Fruit fly (Drosophila melanogaster) whole organism, embryonic: Measurements from ENCODE around the gene CG15155.

Experiments used
- Aef1 ChIP-seq: fragments of 200-800 bp; sonication (Bioruptor generic); IDR thresholded peaks from 3 replicates; pipeline ENCODE4 v1.3.6; 2022; ENCODE audit warnings: missing biosample characterization, missing genetic modification characterization
- Bdp1 ChIP-seq: fragments of 200-800 bp; sonication (Bioruptor generic); optimal IDR thresholded peaks from 3 replicates; lab custom pipeline; 2016; ENCODE audit warnings: missing biosample characterization, missing genetic modification characterization
- Blimp-1 ChIP-seq: fragments of 200-800 bp; sonication (Bioruptor generic); optimal IDR thresholded peaks from 3 replicates; lab custom pipeline; 2018; ENCODE audit warnings: missing biosample characterization, missing genetic modification characterization, mild to moderate bottlenecking, moderate library complexity, missing genetic modification reagents
- C15 ChIP-seq: fragments of 200-800 bp; sonication (Bioruptor generic); IDR thresholded peaks from 3 replicates; pipeline ENCODE4 v1.3.6; 2022; ENCODE audit warnings: missing biosample characterization, missing genetic modification characterization
- CG10209 ChIP-seq: fragments of 200-800 bp; sonication (Bioruptor generic); optimal IDR thresholded peaks from 3 replicates; lab custom pipeline; 2017; ENCODE audit warnings: missing biosample characterization, mild to moderate bottlenecking, missing genetic modification characterization, missing genetic modification reagents
- CG10267 ChIP-seq: fragments of 200-800 bp; sonication (Bioruptor generic); optimal IDR thresholded peaks from 2 replicates; lab custom pipeline; 2018; ENCODE audit warnings: missing biosample characterization, mild to moderate bottlenecking, missing genetic modification characterization, moderate library complexity
- CG10959 ChIP-seq: fragments of 200-800 bp; sonication (Bioruptor generic); IDR thresholded peaks from 2 replicates; pipeline ENCODE4 v1.3.6; 2022; ENCODE audit warnings: missing biosample characterization, missing genetic modification characterization
- CG12155 ChIP-seq: fragments of 200-800 bp; sonication (Bioruptor generic); optimal IDR thresholded peaks from 3 replicates; lab custom pipeline; 2016; ENCODE audit warnings: missing biosample characterization, missing genetic modification characterization
- CG12391 ChIP-seq: fragments of 200-800 bp; sonication (Bioruptor generic); optimal IDR thresholded peaks from 3 replicates; lab custom pipeline; 2018; ENCODE audit warnings: missing biosample characterization, mild to moderate bottlenecking, missing genetic modification characterization, moderate library complexity
- CG12659 ChIP-seq: fragments of 200-800 bp; sonication (Bioruptor generic); optimal IDR thresholded peaks from 3 replicates; lab custom pipeline; 2017; ENCODE audit warnings: mild to moderate bottlenecking, missing biosample characterization, missing genetic modification reagents, missing genetic modification characterization
- CG1647 ChIP-seq: fragments of 200-800 bp; sonication (Bioruptor generic); optimal IDR thresholded peaks from 3 replicates; lab custom pipeline; 2016; ENCODE audit warnings: missing biosample characterization, missing genetic modification characterization
- CG16813 ChIP-seq: fragments of 200-800 bp; sonication (Bioruptor generic); IDR thresholded peaks from 3 replicates; pipeline ENCODE4 v1.3.6; 2022; ENCODE audit warnings: missing biosample characterization, missing genetic modification characterization; ENCODE audit not compliant: partially characterized antibody
- CG2199 ChIP-seq: fragments of 200-800 bp; sonication (Bioruptor generic); IDR thresholded peaks from 3 replicates; pipeline ENCODE4 v1.3.6; 2022; ENCODE audit warnings: missing biosample characterization, missing genetic modification characterization
- CG30431 ChIP-seq: fragments of 200-800 bp; sonication (Bioruptor generic); optimal IDR thresholded peaks from 2 replicates; lab custom pipeline; 2017; ENCODE audit warnings: missing biosample characterization, missing genetic modification characterization
- CG34422 ChIP-seq: fragments of 200-800 bp; sonication (Bioruptor generic); IDR thresholded peaks from 3 replicates; pipeline ENCODE4 v1.3.6; 2022; ENCODE audit warnings: missing biosample characterization, missing genetic modification characterization
- CG4282 ChIP-seq: fragments of 200-800 bp; sonication (Bioruptor generic); optimal IDR thresholded peaks from 2 replicates; lab custom pipeline; 2016; ENCODE audit warnings: missing biosample characterization, missing genetic modification characterization
- CG4617 ChIP-seq: fragments of 200-800 bp; sonication (Bioruptor generic); optimal IDR thresholded peaks from 3 replicates; lab custom pipeline; 2016; ENCODE audit warnings: missing biosample characterization, missing genetic modification characterization, borderline replicate concordance
- CG5953 ChIP-seq: fragments of 200-800 bp; sonication (Bioruptor generic); IDR thresholded peaks from 2 replicates; pipeline ENCODE4 v1.3.6; 2022; ENCODE audit warnings: missing biosample characterization, missing genetic modification characterization
- CG6254 ChIP-seq: fragments of 200-800 bp; sonication (Bioruptor generic); optimal IDR thresholded peaks from 3 replicates; lab custom pipeline; 2017; ENCODE audit warnings: mild to moderate bottlenecking, missing biosample characterization, missing genetic modification reagents, missing genetic modification characterization
- CG6791 ChIP-seq: fragments of 200-800 bp; sonication (Bioruptor generic); IDR thresholded peaks from 3 replicates; pipeline ENCODE4 v1.3.6; 2022; ENCODE audit warnings: missing biosample characterization, missing genetic modification characterization; ENCODE audit not compliant: partially characterized antibody
- CG7786 ChIP-seq: fragments of 200-800 bp; sonication (Bioruptor generic); optimal IDR thresholded peaks from 2 replicates; lab custom pipeline; 2016; ENCODE audit warnings: missing biosample characterization, missing genetic modification characterization
- CG8290 ChIP-seq, 3 experiments: fragments of 200-800 bp; sonication (Bioruptor generic); optimal IDR thresholded peaks; 2 replicates each; lab custom pipeline; 2016 to 2019; ENCODE audit warnings: missing biosample characterization in 3 of 3, missing genetic modification characterization in 3 of 3, mild to moderate bottlenecking in 2 of 3, moderate library complexity in 1 of 3
- CG8388 ChIP-seq: fragments of 200-800 bp; sonication (Bioruptor generic); optimal IDR thresholded peaks from 2 replicates; lab custom pipeline; 2019; ENCODE audit warnings: missing biosample characterization, mild to moderate bottlenecking, missing genetic modification characterization, moderate library complexity
- CG9876 ChIP-seq: fragments of 200-800 bp; sonication (Bioruptor generic); optimal IDR thresholded peaks from 2 replicates; lab custom pipeline; 2016; ENCODE audit warnings: missing biosample characterization, missing genetic modification characterization
- Camta ChIP-seq: fragments of 200-800 bp; sonication (Bioruptor generic); optimal IDR thresholded peaks from 2 replicates; lab custom pipeline; 2016; ENCODE audit warnings: missing biosample characterization, missing genetic modification characterization
- Deaf1 ChIP-seq: fragments of 200-800 bp; optimal IDR thresholded peaks from 3 replicates; lab custom pipeline; 2019; ENCODE audit warnings: missing biosample characterization, mild to moderate bottlenecking, missing genetic modification characterization, moderate library complexity
- E2f1 ChIP-seq: fragments of 200-800 bp; sonication (Bioruptor generic); IDR thresholded peaks from 2 replicates; pipeline ENCODE4 v1.3.6; 2022; ENCODE audit warnings: missing biosample characterization, missing genetic modification characterization
- H2.0 ChIP-seq: fragments of 200-800 bp; sonication (Bioruptor generic); IDR thresholded peaks from 2 replicates; pipeline ENCODE4 v1.3.6; 2022; ENCODE audit warnings: missing biosample characterization, missing genetic modification characterization
- HLH3B ChIP-seq: fragments of 200-800 bp; sonication (Bioruptor generic); IDR thresholded peaks from 2 replicates; pipeline ENCODE4 v1.3.6; 2022; ENCODE audit warnings: missing biosample characterization, missing genetic modification characterization
- Optix ChIP-seq: fragments of 200-800 bp; sonication (Bioruptor generic); IDR thresholded peaks from 3 replicates; pipeline ENCODE4 v1.3.6; 2022; ENCODE audit warnings: missing biosample characterization, missing genetic modification characterization
- PHDP ChIP-seq: fragments of 200-800 bp; sonication (Bioruptor generic); optimal IDR thresholded peaks from 3 replicates; lab custom pipeline; 2018; ENCODE audit warnings: missing biosample characterization, mild to moderate bottlenecking, missing genetic modification characterization, moderate library complexity
- Rfx ChIP-seq: fragments of 200-800 bp; sonication (Bioruptor generic); IDR thresholded peaks from 2 replicates; pipeline ENCODE4 v1.3.6; 2022; ENCODE audit warnings: missing biosample characterization, missing genetic modification characterization
- Trl ChIP-seq, 3 experiments: fragments of >200 bp in 2 of 3; fragments of 200-800 bp in 1 of 3; sonication (Bioruptor generic) in 1 of 3; optimal IDR thresholded peaks; 2 replicates in 1 of 3; 3 replicates in 2 of 3; lab custom pipeline; 2016 to 2017; ENCODE audit warnings: missing biosample characterization in 1 of 3, missing genetic modification characterization in 1 of 3
- Vsx1 ChIP-seq: fragments of 200-800 bp; sonication (Bioruptor generic); optimal IDR thresholded peaks from 2 replicates; lab custom pipeline; 2017; ENCODE audit warnings: missing biosample characterization, mild to moderate bottlenecking, missing genetic modification characterization, missing genetic modification reagents
- ac ChIP-seq: fragments of 200-800 bp; sonication (Bioruptor generic); optimal IDR thresholded peaks from 3 replicates; lab custom pipeline; 2017; ENCODE audit warnings: missing biosample characterization, mild to moderate bottlenecking, missing genetic modification characterization
- cato ChIP-seq: fragments of 200-800 bp; sonication (Bioruptor generic); optimal IDR thresholded peaks from 2 replicates; lab custom pipeline; 2016; ENCODE audit warnings: missing biosample characterization, missing genetic modification characterization, borderline replicate concordance
- dmrt99B ChIP-seq: fragments of 200-800 bp; sonication (Bioruptor generic); optimal IDR thresholded peaks from 2 replicates; lab custom pipeline; 2018; ENCODE audit warnings: missing biosample characterization, mild to moderate bottlenecking, missing genetic modification characterization, moderate library complexity
- eyg ChIP-seq: fragments of 200-800 bp; sonication (Bioruptor generic); optimal IDR thresholded peaks from 3 replicates; lab custom pipeline; 2016; ENCODE audit warnings: missing biosample characterization, missing genetic modification characterization
- gce ChIP-seq: fragments of 200-800 bp; sonication (Bioruptor generic); IDR thresholded peaks from 3 replicates; pipeline ENCODE4 v1.3.6; 2022; ENCODE audit warnings: missing biosample characterization, missing genetic modification characterization
- gt ChIP-seq: fragments of 200-800 bp; sonication (Bioruptor generic); IDR thresholded peaks from 2 replicates; pipeline ENCODE4 v1.3.6; 2022; ENCODE audit warnings: missing biosample characterization, missing genetic modification characterization
- nerfin-1 ChIP-seq: fragments of 200-800 bp; sonication (Bioruptor generic); optimal IDR thresholded peaks from 3 replicates; lab custom pipeline; 2019; ENCODE audit warnings: missing biosample characterization, mild to moderate bottlenecking, missing genetic modification characterization, moderate library complexity
- nom ChIP-seq: fragments of 200-800 bp; sonication (Bioruptor generic); optimal IDR thresholded peaks from 2 replicates; lab custom pipeline; 2017; ENCODE audit warnings: missing biosample characterization, missing genetic modification characterization, mild to moderate bottlenecking, moderate library complexity, missing genetic modification reagents
- pho ChIP-seq: fragments of 200-800 bp; sonication (Bioruptor generic); optimal IDR thresholded peaks from 2 replicates; lab custom pipeline; 2016; ENCODE audit warnings: missing biosample characterization, missing genetic modification characterization
- prd ChIP-seq, 3 experiments: fragments of >200 bp in 2 of 3; fragments of 200-800 bp in 1 of 3; sonication (Bioruptor generic) in 1 of 3; optimal IDR thresholded peaks in 2 of 3; IDR thresholded peaks in 1 of 3; 2 replicates in 2 of 3; 3 replicates in 1 of 3; pipeline versions ENCODE4 v1.3.6 to Lab custom; 2017 to 2022; ENCODE audit warnings: missing biosample characterization in 1 of 3, missing genetic modification characterization in 1 of 3
- row ChIP-seq: fragments of 200-800 bp; sonication (Bioruptor generic); IDR thresholded peaks from 3 replicates; pipeline ENCODE4 v1.3.6; 2022; ENCODE audit warnings: missing biosample characterization, missing genetic modification characterization
- ssp ChIP-seq: fragments of 200-800 bp; sonication (Bioruptor generic); IDR thresholded peaks from 2 replicates; pipeline ENCODE4 v1.3.6; 2022; ENCODE audit warnings: missing biosample characterization, missing genetic modification characterization
- zf30C ChIP-seq: fragments of 200-800 bp; sonication (Bioruptor generic); optimal IDR thresholded peaks from 3 replicates; lab custom pipeline; 2018; ENCODE audit warnings: missing biosample characterization, mild to moderate bottlenecking, missing genetic modification characterization

CG15155 gene

dm6 chr2L:18148552-18149219, 6.0 kb upstream of the CG15155 start (continued):
- peak; percentile 67 for TF ChIP-seq Blimp-1 (GFP tag; lab: Kevin White, UChicago)
- no peak for TF ChIP-seq pho (GFP tag; lab: Kevin White, UChicago)
- TF ChIP-seq prd (optimal IDR thresholded peaks at IDR 0.05; lab: Kevin White, UChicago): no peak
- no peak; the same call in 2 of the 3 replicates for TF ChIP-seq prd (GFP tag; IDR thresholded peaks at IDR 0.05; lab: Robert Waterston, UW)
- no peak for TF ChIP-seq eyg
- TF ChIP-seq CG7786 (GFP tag; lab: Kevin White, UChicago): no peak
- TF ChIP-seq Trl (optimal IDR thresholded peaks at IDR 0.05; lab: Kevin White, UChicago): no peak
- peak; percentile 64 for TF ChIP-seq Trl (GFP tag; optimal IDR thresholded peaks at IDR 0.05; lab: Kevin White, UChicago)
- peak; percentile 27 for TF ChIP-seq CG9876 (GFP tag; lab: Kevin White, UChicago)
- peak; percentile 59; the same call in 1 of the 2 replicates for TF ChIP-seq HLH3B (GFP tag; lab: Robert Waterston, UW)
- no peak for TF ChIP-seq CG6791 (GFP tag; lab: Robert Waterston, UW)
- TF ChIP-seq CG30431 (GFP tag; lab: Kevin White, UChicago): no peak
- 0 out of 3 replicates have a peak, but pooled peaks have one; percentile 24 for TF ChIP-seq CG2199 (GFP tag; lab: Robert Waterston, UW)
- peak; percentile 10 for TF ChIP-seq CG8388 (GFP tag; lab: Kevin White, UChicago)
- peak; percentile 62 for TF ChIP-seq ac
- TF ChIP-seq CG6254 (GFP tag; lab: Kevin White, UChicago): peak; percentile 66
- no peak for TF ChIP-seq zf30C (GFP tag; lab: Kevin White, UChicago)
- TF ChIP-seq CG5953 (GFP tag; lab: Robert Waterston, UW): peak; percentile 67; the same call in 1 of the 2 replicates
- TF ChIP-seq Optix (GFP tag; lab: Robert Waterston, UW): peak; percentile 41; the same call in 1 of the 3 replicates
- peak; percentile 43 for TF ChIP-seq Bdp1
- no peak for TF ChIP-seq CG34422
- TF ChIP-seq cato (GFP tag; lab: Kevin White, UChicago): no peak
- no peak for TF ChIP-seq row (GFP tag; lab: Robert Waterston, UW)
- TF ChIP-seq CG12391 (tag; lab: Kevin White, UChicago): no peak
- TF ChIP-seq dmrt99B (tag; lab: Kevin White, UChicago): peak; percentile 56
- TF ChIP-seq H2.0 (GFP tag; lab: Robert Waterston, UW): no peak; the same call in 1 of the 2 replicates
- TF ChIP-seq CG16813 (GFP tag; lab: Robert Waterston, UW): no peak
- TF ChIP-seq gce (GFP tag; lab: Robert Waterston, UW): peak; percentile 82
- peak; percentile 25 for TF ChIP-seq nom (GFP tag; lab: Kevin White, UChicago)
- TF ChIP-seq PHDP: peak; percentile 76
- peak; percentile 38; the same call in 1 of the 3 replicates for TF ChIP-seq C15
- peak; percentile 22 for TF ChIP-seq CG10267
- no peak for TF ChIP-seq gt (GFP tag; lab: Robert Waterston, UW)
- peak; percentile 15 for TF ChIP-seq CG4282 (GFP tag; lab: Kevin White, UChicago)
- peak; percentile 82 for TF ChIP-seq Vsx1 (GFP tag; lab: Kevin White, UChicago)
- peak; percentile 20 for TF ChIP-seq CG1647 (GFP tag; lab: Kevin White, UChicago)
- 0 out of 2 replicates have a peak, but pooled peaks have one; percentile 38 for TF ChIP-seq CG10959 (GFP tag; lab: Robert Waterston, UW)
- peak; percentile 41; the same call in 1 of the 2 replicates for TF ChIP-seq Rfx (GFP tag; lab: Robert Waterston, UW)
- TF ChIP-seq Aef1: no peak
- TF ChIP-seq E2f1 (GFP tag; lab: Robert Waterston, UW): no peak
- TF ChIP-seq ssp (GFP tag; lab: Robert Waterston, UW): no peak
- peak; percentile 65 for TF ChIP-seq CG12659 (GFP tag; lab: Kevin White, UChicago)
- peak; percentile 32 for TF ChIP-seq Deaf1 (tag; lab: Kevin White, UChicago)
- TF ChIP-seq Camta: peak; percentile 58
- TF ChIP-seq CG10209 (GFP tag; lab: Kevin White, UChicago): peak; percentile 77
- peak; percentile 66 for TF ChIP-seq nerfin-1 (tag; lab: Kevin White, UChicago)
- TF ChIP-seq CG12155: no peak
- no peak for TF ChIP-seq CG4617 (GFP tag; lab: Kevin White, UChicago)
- TF ChIP-seq CG8290 (GFP tag; optimal IDR thresholded peaks at IDR 0.05; lab: Kevin White, UChicago): peak; percentile 63
- peak; percentile 46 to 84 for TF ChIP-seq CG8290 (tag; optimal IDR thresholded peaks at IDR 0.05; lab: Kevin White, UChicago)
